Fruit fly (Drosophila melanogaster): ENCODE data around the gene CG17928.

The CG17928 gene

DNA sequence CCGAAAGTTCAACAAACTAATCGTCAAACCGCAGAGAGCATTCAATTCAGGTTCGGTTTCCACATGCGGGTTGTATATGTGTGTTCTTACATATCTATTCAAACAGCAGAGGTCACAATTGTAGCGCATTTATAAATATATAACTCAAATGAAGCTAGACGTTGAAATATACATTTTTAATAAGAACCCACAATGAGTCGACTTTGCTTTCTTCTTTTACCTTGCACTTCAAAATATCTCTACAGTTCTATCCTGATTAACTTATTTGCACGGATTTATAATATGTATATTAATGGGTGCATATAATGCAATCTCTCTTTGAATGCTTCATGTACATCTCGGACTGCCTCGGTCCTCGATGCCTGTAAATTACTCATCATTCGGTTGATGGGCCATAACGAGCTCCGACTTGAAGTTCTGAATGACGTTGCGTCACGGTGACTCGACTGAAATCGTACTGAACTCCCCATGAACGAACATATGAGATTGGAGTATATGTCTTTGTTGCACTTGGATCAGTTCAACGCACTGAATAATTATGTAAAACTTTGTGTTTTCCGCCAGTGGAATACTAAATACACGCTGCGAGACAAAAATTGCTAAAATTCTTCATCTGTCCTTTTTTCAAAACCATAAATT lies 27.1 kb downstream of the CG17928 start (continued):
- TF ChIP-seq Xbp1 (GFP tag; optimal IDR thresholded peaks at IDR 0.05) = peak; percentile 12
- no peak for TF ChIP-seq pb (GFP tag; optimal IDR thresholded peaks at IDR 0.05)
- TF ChIP-seq Dad (GFP tag; optimal IDR thresholded peaks at IDR 0.05) = no peak
- TF ChIP-seq fd64A (GFP tag; optimal IDR thresholded peaks at IDR 0.05) = no peak
- TF ChIP-seq tna (GFP tag; IDR thresholded peaks at IDR 0.05; ENCODE audit: partially characterized antibody) = no peak
- no peak for TF ChIP-seq CG18764 (GFP tag; optimal IDR thresholded peaks at IDR 0.05)
- TF ChIP-seq D19B (GFP tag; optimal IDR thresholded peaks at IDR 0.05) = no peak
- no peak for TF ChIP-seq CG31388 (GFP tag; optimal IDR thresholded peaks at IDR 0.05)
- TF ChIP-seq CTCF (GFP tag; optimal IDR thresholded peaks at IDR 0.05) = no peak
- no peak for TF ChIP-seq CG16863 (GFP tag; optimal IDR thresholded peaks at IDR 0.05)
- TF ChIP-seq CHES-1-like (GFP tag; optimal IDR thresholded peaks at IDR 0.05) = no peak
- TF ChIP-seq pum (GFP tag; optimal IDR thresholded peaks at IDR 0.05) = no peak
- no peak for TF ChIP-seq CG13894 (tag; optimal IDR thresholded peaks at IDR 0.05)
- no peak for TF ChIP-seq hkb (optimal IDR thresholded peaks at IDR 0.05)
- TF ChIP-seq hkb (GFP tag; IDR thresholded peaks at IDR 0.05) = no peak
- TF ChIP-seq CG9817 (tag; optimal IDR thresholded peaks at IDR 0.05) = no peak
- peak; percentile 43 for TF ChIP-seq CG14710 (tag; optimal IDR thresholded peaks at IDR 0.05)
- TF ChIP-seq bowl (GFP tag; IDR thresholded peaks at IDR 0.05) = no peak
- TF ChIP-seq Antp (GFP tag; optimal IDR thresholded peaks at IDR 0.05) = no peak
- TF ChIP-seq unc-4 (GFP tag; IDR thresholded peaks at IDR 0.05; ENCODE audit: partially characterized antibody) = no peak
- TF ChIP-seq grn (GFP tag; optimal IDR thresholded peaks at IDR 0.05) = no peak
- no peak for TF ChIP-seq knrl (GFP tag; IDR thresholded peaks at IDR 0.05; ENCODE audit: partially characterized antibody)
- TF ChIP-seq CG11696 (GFP tag; IDR thresholded peaks at IDR 0.05) = peak; percentile 88
- TF ChIP-seq Max (GFP tag; optimal IDR thresholded peaks at IDR 0.05) = peak; percentile 5
- TF ChIP-seq Med (GFP tag) = peak; percentile 46
- no peak for TF ChIP-seq CG9797 (GFP tag; optimal IDR thresholded peaks at IDR 0.05)
- no peak for TF ChIP-seq YL-1 (GFP tag; optimal IDR thresholded peaks at IDR 0.05)
- TF ChIP-seq salm (tag; optimal IDR thresholded peaks at IDR 0.05) = peak; percentile 9
- no peak for TF ChIP-seq tll (GFP tag; optimal IDR thresholded peaks at IDR 0.05)
- TF ChIP-seq CG15011 (GFP tag; optimal IDR thresholded peaks at IDR 0.05) = no peak
- TF ChIP-seq lbe (GFP tag; optimal IDR thresholded peaks at IDR 0.05) = peak; percentile 36
- no peak for TF ChIP-seq Sry-β (GFP tag; optimal IDR thresholded peaks at IDR 0.05)
- TF ChIP-seq pfk (GFP tag; optimal IDR thresholded peaks at IDR 0.05) = no peak
- no peak for TF ChIP-seq zen2 (GFP tag; IDR thresholded peaks at IDR 0.05; ENCODE audit: partially characterized antibody)
- no peak for TF ChIP-seq CG9932 (GFP tag; IDR thresholded peaks at IDR 0.05)
- no peak for TF ChIP-seq zf30C (GFP tag; optimal IDR thresholded peaks at IDR 0.05)
- TF ChIP-seq ase (GFP tag; IDR thresholded peaks at IDR 0.05) = no peak
- no peak for TF ChIP-seq croc (GFP tag; conservative IDR thresholded peaks at IDR 0.05)
- peak; percentile 62 for TF ChIP-seq Blimp-1 (GFP tag; optimal IDR thresholded peaks at IDR 0.05)
- TF ChIP-seq kah (GFP tag; optimal IDR thresholded peaks at IDR 0.05) = no peak
- no peak for TF ChIP-seq CG6854 (GFP tag; optimal IDR thresholded peaks at IDR 0.05)
- TF ChIP-seq Atf3 (GFP tag; optimal IDR thresholded peaks at IDR 0.05) = no peak
- peak; percentile 46 for TF ChIP-seq ATbp (GFP tag; optimal IDR thresholded peaks at IDR 0.05)
- peak; percentile 42; the same call in 1 of the 3 replicates for TF ChIP-seq row (GFP tag; IDR thresholded peaks at IDR 0.05)
- TF ChIP-seq Doc3 (GFP tag; IDR thresholded peaks at IDR 0.05; ENCODE audit: partially characterized antibody) = no peak
- TF ChIP-seq CG6254 (GFP tag; optimal IDR thresholded peaks at IDR 0.05) = peak; percentile 63
- no peak for TF ChIP-seq B-H2 (GFP tag; optimal IDR thresholded peaks at IDR 0.05)
- no peak for TF ChIP-seq CG9727 (GFP tag; optimal IDR thresholded peaks at IDR 0.05)
- no peak for TF ChIP-seq pzg (GFP tag; optimal IDR thresholded peaks at IDR 0.05)
- TF ChIP-seq ham (GFP tag; IDR thresholded peaks at IDR 0.05) = no peak
- TF ChIP-seq insv (GFP tag; optimal IDR thresholded peaks at IDR 0.05) = no peak
